Worm (Caenorhabditis elegans) whole organism, L4/young adult: ENCODE results near the gene C10G8.4.

Experiments
- dao-5 ChIP-seq: sonication (generic microtip); optimal IDR thresholded peaks from 2 replicates; lab custom pipeline; 2016; ENCODE audit warnings: missing genotype, missing genetic modification characterization, moderate library complexity, missing compliant biosample characterization
- him-1 ChIP-seq: sonication (generic microtip); optimal IDR thresholded peaks from 2 replicates; lab custom pipeline; 2016; ENCODE audit warnings: missing genotype, missing genetic modification reagents, missing genetic modification characterization, missing compliant biosample characterization

DNA sequence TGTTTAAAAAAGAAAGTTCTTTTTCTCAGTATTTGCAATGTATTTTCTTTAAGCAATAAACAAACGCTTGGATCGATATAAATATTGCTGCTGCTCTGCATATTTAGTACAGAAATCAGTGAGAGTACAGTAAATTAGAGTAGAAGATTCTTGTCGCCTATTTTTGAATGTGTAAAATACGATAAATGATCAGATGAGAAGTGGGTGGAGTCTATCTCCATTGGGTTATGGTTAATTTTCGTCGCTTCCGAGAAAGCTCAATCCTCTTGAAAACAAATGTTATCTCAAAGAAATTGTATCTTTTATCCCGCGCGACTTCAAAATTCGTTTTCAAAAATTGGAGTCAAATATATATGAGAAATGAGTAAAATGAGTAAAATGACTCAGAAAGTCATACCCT is 47.0 kb downstream of the C10G8.4 start, which contains the start of gene nhr-216:
- TF ChIP-seq dao-5 (no peak), him-1 (tag; lab: Kevin White, UChicago) (no peak)
